Worm (Caenorhabditis elegans): ENCODE data around the gene C04E12.4.

ce11 chrV:3376973-3377372 is 14.4 kb downstream of the C04E12.4 start, which contains the start of gene srbc-2:
- TF ChIP-seq T22C8.4 (GFP tag; IDR thresholded peaks at IDR 0.05): no peak
- no peak for TF ChIP-seq ref-1 (GFP tag; conservative IDR thresholded peaks at IDR 0.05)
- no peak for TF ChIP-seq cog-1 (tag; optimal IDR thresholded peaks at IDR 0.05)
- TF ChIP-seq tab-1 (GFP tag; IDR thresholded peaks at IDR 0.05): no peak
